Fruit fly (Drosophila melanogaster): ENCODE measurements around the gene CG12237.

Gene CG12237

DNA sequence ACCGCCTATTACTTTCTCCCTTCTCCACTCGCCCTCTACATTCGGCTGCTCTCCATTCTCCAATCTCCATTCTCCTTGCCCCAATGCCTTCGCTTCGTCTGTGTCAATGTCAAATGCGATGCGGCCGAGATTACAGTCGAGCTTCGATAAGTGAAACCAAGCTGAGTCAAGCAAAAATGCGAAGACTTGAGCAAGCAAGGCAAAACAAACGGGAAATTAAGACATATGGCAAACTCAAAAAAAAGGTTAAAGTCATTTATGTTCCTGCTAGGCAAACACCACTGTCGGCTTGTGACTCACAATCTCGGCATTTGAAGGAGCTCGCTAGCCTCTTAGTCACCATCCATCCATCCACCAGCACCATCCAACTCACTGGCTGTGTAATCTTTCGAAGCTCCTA, 25.7 kb upstream of the CG12237 start (continued):
- TF ChIP-seq CG1832 (GFP tag; optimal IDR thresholded peaks at IDR 0.05) (peak; percentile 13), pros (GFP tag; optimal IDR thresholded peaks at IDR 0.05) (peak; percentile 99), CG17912 (GFP tag; optimal IDR thresholded peaks at IDR 0.05) (peak; percentile 96), CG34224 (GFP tag; IDR thresholded peaks at IDR 0.05; ENCODE audit: partially characterized antibody) (no peak), ssp (GFP tag; IDR thresholded peaks at IDR 0.05) (peak; percentile 79), CG4854 (GFP tag; optimal IDR thresholded peaks at IDR 0.05) (peak; percentile 86), row (GFP tag; IDR thresholded peaks at IDR 0.05) (peak; percentile 98), YL-1 (GFP tag; optimal IDR thresholded peaks at IDR 0.05) (peak; percentile 90), Mad (GFP tag; optimal IDR thresholded peaks at IDR 0.05) (peak; percentile 96), sna (GFP tag; IDR thresholded peaks at IDR 0.05; ENCODE audit: partially characterized antibody) (no peak), gce (GFP tag; IDR thresholded peaks at IDR 0.05) (peak; percentile 89), bowl (GFP tag; IDR thresholded peaks at IDR 0.05) (peak; percentile 93), rib (GFP tag; IDR thresholded peaks at IDR 0.05) (peak; percentile 87), lbe (GFP tag; optimal IDR thresholded peaks at IDR 0.05) (peak; percentile 98), CG18619 (GFP tag; optimal IDR thresholded peaks at IDR 0.05) (peak; percentile 94), nerfin-1 (tag; optimal IDR thresholded peaks at IDR 0.05) (peak; percentile 87), Kr (GFP tag; optimal IDR thresholded peaks at IDR 0.05) (peak; percentile 79), CG1233 (GFP tag; optimal IDR thresholded peaks at IDR 0.05) (peak; percentile 91), E2f1 (GFP tag; IDR thresholded peaks at IDR 0.05) (peak; percentile 87), MTF-1 (GFP tag; optimal IDR thresholded peaks at IDR 0.05; ENCODE audit: borderline replicate concordance) (peak; percentile 91), CG10431 (GFP tag; optimal IDR thresholded peaks at IDR 0.05) (peak; percentile 93), Deaf1 (tag; optimal IDR thresholded peaks at IDR 0.05) (peak; percentile 77), CG12104 (GFP tag; optimal IDR thresholded peaks at IDR 0.05) (peak; percentile 89), CG7556 (GFP tag; optimal IDR thresholded peaks at IDR 0.05) (peak; percentile 95), da (GFP tag; optimal IDR thresholded peaks at IDR 0.05) (peak; percentile 93), CG14667 (GFP tag; IDR thresholded peaks at IDR 0.05) (peak; percentile 90), dati (GFP tag; IDR thresholded peaks at IDR 0.05) (peak; percentile 79), prd (optimal IDR thresholded peaks at IDR 0.05) (no peak), prd (GFP tag; IDR thresholded peaks at IDR 0.05) (peak; percentile 95), CG18764 (GFP tag; optimal IDR thresholded peaks at IDR 0.05) (peak; percentile 91), CG6272 (GFP tag; IDR thresholded peaks at IDR 0.05) (peak; percentile 88), CG4404 (GFP tag; IDR thresholded peaks at IDR 0.05) (peak; percentile 92), CG31365 (tag; optimal IDR thresholded peaks at IDR 0.05) (peak; percentile 78), fd3F (GFP tag; optimal IDR thresholded peaks at IDR 0.05) (peak; percentile 94), Atf-2 (GFP tag; optimal IDR thresholded peaks at IDR 0.05) (peak; percentile 97), sens-2 (GFP tag; IDR thresholded peaks at IDR 0.05) (peak; percentile 92), ci (GFP tag; IDR thresholded peaks at IDR 0.05) (peak; percentile 98), Opbp (GFP tag; IDR thresholded peaks at IDR 0.05; ENCODE audit: partially characterized antibody) (no peak), CG33213 (GFP tag; optimal IDR thresholded peaks at IDR 0.05) (peak; percentile 95), HLH4C (GFP tag; IDR thresholded peaks at IDR 0.05; ENCODE audit: partially characterized antibody) (no peak), Mes4 (GFP tag; optimal IDR thresholded peaks at IDR 0.05) (peak; percentile 97), CG15479 (GFP tag; optimal IDR thresholded peaks at IDR 0.05) (no peak), z (GFP tag; IDR thresholded peaks at IDR 0.05) (0 out of 3 replicates have a peak, but pooled peaks have one; percentile 38), tup (GFP tag; optimal IDR thresholded peaks at IDR 0.05) (peak; percentile 97), Dll (GFP tag; IDR thresholded peaks at IDR 0.05; ENCODE audit: partially characterized antibody) (no peak), CG7928 (GFP tag; optimal IDR thresholded peaks at IDR 0.05) (peak; percentile 70), Nf-YB (GFP tag; optimal IDR thresholded peaks at IDR 0.05) (peak; percentile 84), CG10147 (GFP tag; optimal IDR thresholded peaks at IDR 0.05) (no peak), oc (tag; optimal IDR thresholded peaks at IDR 0.05) (peak; percentile 97), CG30431 (GFP tag; optimal IDR thresholded peaks at IDR 0.05) (peak; percentile 97), insv (GFP tag; optimal IDR thresholded peaks at IDR 0.05) (peak; percentile 12 to 67)

Measured in whole organism, embryonic.